Worm (Caenorhabditis elegans): ENCODE results near the gene H37A05.2.

Gene H37A05.2

ce11 chrV:13655202-13655764 is 21.2 kb upstream of the H37A05.2 start (continued):
- TF ChIP-seq madf-3 (GFP tag; IDR thresholded peaks at IDR 0.05) = no peak
- TF ChIP-seq egl-18 (GFP tag; IDR thresholded peaks at IDR 0.05) = no peak
- TF ChIP-seq zfh-2 (GFP tag; conservative IDR thresholded peaks at IDR 0.05) = peak; percentile 83
- no peak for TF ChIP-seq zim-3 (tag; optimal IDR thresholded peaks at IDR 0.05)
- TF ChIP-seq D2030.7 (GFP tag; IDR thresholded peaks at IDR 0.05) = no peak
- TF ChIP-seq ztf-26 (tag; optimal IDR thresholded peaks at IDR 0.05) = peak; percentile 37
- TF ChIP-seq lin-35 (GFP tag; optimal IDR thresholded peaks at IDR 0.05) = peak in 1 of 3 experiments; percentile 61
- no peak for TF ChIP-seq ztf-22 (GFP tag; optimal IDR thresholded peaks at IDR 0.05)
- no peak for TF ChIP-seq F23B12.7 (tag; optimal IDR thresholded peaks at IDR 0.05; ENCODE audit: insufficient read depth)
- no peak for TF ChIP-seq nhr-90 (tag; optimal IDR thresholded peaks at IDR 0.05)
- TF ChIP-seq ceh-27 (GFP tag; optimal IDR thresholded peaks at IDR 0.05) = peak; percentile 33
- TF ChIP-seq F57C9.4 (tag; optimal IDR thresholded peaks at IDR 0.05) = no peak
- TF ChIP-seq dox-1 (GFP tag; IDR thresholded peaks at IDR 0.05) = peak; percentile 41; the same call in 1 of the 2 replicates
- no peak for TF ChIP-seq nhr-179 (tag; optimal IDR thresholded peaks at IDR 0.05)
- TF ChIP-seq nfya-2 (GFP tag; IDR thresholded peaks at IDR 0.05) = no peak
- no peak for TF ChIP-seq ZK185.1 (tag; optimal IDR thresholded peaks at IDR 0.05; ENCODE audit: poor library complexity, severe bottlenecking)
- TF ChIP-seq xnd-1 (tag; optimal IDR thresholded peaks at IDR 0.05) = no peak
- TF ChIP-seq nhr-120 (GFP tag; IDR thresholded peaks at IDR 0.05) = no peak
- TF ChIP-seq aptf-2 (GFP tag; conservative IDR thresholded peaks at IDR 0.05) = no peak
- no peak for TF ChIP-seq him-1 (tag; optimal IDR thresholded peaks at IDR 0.05)
- TF ChIP-seq mes-4 (tag; optimal IDR thresholded peaks at IDR 0.05) = no peak
- no peak for TF ChIP-seq B0019.2 (GFP tag; conservative IDR thresholded peaks at IDR 0.05)
- no peak for TF ChIP-seq F39B2.1 (GFP tag; IDR thresholded peaks at IDR 0.05)
- no peak for TF ChIP-seq B0336.3 (GFP tag; IDR thresholded peaks at IDR 0.05)
- no peak for TF ChIP-seq pbrm-1 (GFP tag; IDR thresholded peaks at IDR 0.05)
- TF ChIP-seq K11D2.4 (GFP tag; IDR thresholded peaks at IDR 0.05) = 0 out of 2 replicates have a peak, but pooled peaks have one; percentile 37
- TF ChIP-seq cebp-2 (GFP tag; IDR thresholded peaks at IDR 0.05) = 0 out of 2 replicates have a peak, but pooled peaks have one; percentile 7
- peak; percentile 46 for TF ChIP-seq K12H6.12 (tag; optimal IDR thresholded peaks at IDR 0.05)
- TF ChIP-seq repo-1 (tag; optimal IDR thresholded peaks at IDR 0.05) = peak; percentile 21
- no peak for TF ChIP-seq Y53G8AR.9 (GFP tag; conservative IDR thresholded peaks at IDR 0.05)
- no peak for TF ChIP-seq let-607 (tag; optimal IDR thresholded peaks at IDR 0.05)
- TF ChIP-seq hmg-20 (GFP tag; IDR thresholded peaks at IDR 0.05) = no peak
- no peak for TF ChIP-seq mxl-1 (tag; optimal IDR thresholded peaks at IDR 0.05)
- TF ChIP-seq hrde-1 (tag; optimal IDR thresholded peaks at IDR 0.05; ENCODE audit: borderline replicate concordance) = no peak
- no peak for TF ChIP-seq ekl-4 (GFP tag; IDR thresholded peaks at IDR 0.05)

- TF ChIP-seq cebp-1 (GFP tag; IDR thresholded peaks at IDR 0.05) = peak; percentile 67
- peak; percentile 76 for TF ChIP-seq cebp-1 (tag; optimal IDR thresholded peaks at IDR 0.05)
- TF ChIP-seq bed-2 (GFP tag; IDR thresholded peaks at IDR 0.05) = no peak
- TF ChIP-seq B0035.1 (tag; optimal IDR thresholded peaks at IDR 0.05) = no peak
- TF ChIP-seq ceh-91 (GFP tag; IDR thresholded peaks at IDR 0.05) = no peak
- TF ChIP-seq snpc-1.1 (tag; optimal IDR thresholded peaks at IDR 0.05; ENCODE audit: insufficient read depth) = peak; percentile 14
- peak; percentile 8 for TF ChIP-seq nhr-80 (tag; optimal IDR thresholded peaks at IDR 0.05)
- TF ChIP-seq Y53G8AR.9 (GFP tag; conservative IDR thresholded peaks at IDR 0.05) = 0 out of 2 replicates have a peak, but pooled peaks have one; percentile 20
- no peak for TF ChIP-seq ztf-28 (GFP tag; IDR thresholded peaks at IDR 0.05)
- no peak for TF ChIP-seq die-1 (tag; optimal IDR thresholded peaks at IDR 0.05)
- TF ChIP-seq madf-3 (GFP tag; IDR thresholded peaks at IDR 0.05) = 0 out of 2 replicates have a peak, but pooled peaks have one; percentile 71
- TF ChIP-seq nfyb-1 (GFP tag; IDR thresholded peaks at IDR 0.05) = 0 out of 2 replicates have a peak, but pooled peaks have one; percentile 23
- TF ChIP-seq K11D2.4 (GFP tag; IDR thresholded peaks at IDR 0.05) = 0 out of 2 replicates have a peak, but pooled peaks have one; percentile 29
- no peak for TF ChIP-seq ceh-27 (GFP tag; optimal IDR thresholded peaks at IDR 0.05)
- no peak for TF ChIP-seq Y67H2A.10 (GFP tag; conservative IDR thresholded peaks at IDR 0.05)
- no peak for TF ChIP-seq dox-1 (GFP tag; IDR thresholded peaks at IDR 0.05)
These were observed 20.3 kb upstream of the H37A05.2 start for ce11 chrV:13654394-13654792.
